Fruit fly (Drosophila melanogaster) whole organism: Measurements from ENCODE around the gene opa.

Experiments
- CG8478 ChIP-seq: fragments of >200 bp; optimal IDR thresholded peaks from 2 replicates; lab custom pipeline; 2018; ENCODE audit warnings: inconsistent platforms
- Dll ChIP-seq: fragments of >200 bp; optimal IDR thresholded peaks from 2 replicates; lab custom pipeline; 2017
- EcR ChIP-seq, 2 experiments: fragments of >200 bp; optimal IDR thresholded peaks; 2 replicates each; lab custom pipeline; 2017; ENCODE audit warnings: missing biosample characterization in 2 of 2, missing genetic modification characterization in 2 of 2, missing genetic modification reagents in 2 of 2
- pan ChIP-seq: fragments of >200 bp; optimal IDR thresholded peaks from 2 replicates; lab custom pipeline; 2017
- psq ChIP-seq: fragments of >200 bp; optimal IDR thresholded peaks from 2 replicates; lab custom pipeline; 2017
- usp ChIP-seq: fragments of >200 bp; optimal IDR thresholded peaks from 2 replicates; lab custom pipeline; 2017; ENCODE audit warnings: missing biosample characterization, missing genetic modification characterization, mixed read lengths

DNA sequence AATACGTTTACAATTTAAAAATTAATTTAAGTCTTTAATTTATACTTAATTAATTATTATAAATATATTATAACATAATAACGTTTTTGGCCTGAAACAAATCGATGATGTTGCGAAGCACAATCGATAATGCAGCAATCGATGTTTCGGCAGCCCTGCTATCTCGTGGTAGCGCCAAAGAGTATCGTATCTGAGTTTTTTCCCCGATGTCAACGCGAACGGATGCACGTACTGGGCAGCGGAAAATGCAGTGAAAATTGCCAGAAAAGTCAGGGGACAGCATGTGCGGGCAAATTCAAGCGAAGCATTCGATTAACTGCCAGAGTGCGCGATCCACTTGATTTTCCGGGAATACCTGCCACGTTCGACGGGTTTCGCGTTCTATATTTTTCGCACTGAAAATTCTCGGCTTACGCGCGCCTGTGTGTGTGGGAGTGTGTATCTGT, 57.8 kb downstream of the opa start, which contains the start of gene Cdep:
- TF ChIP-seq psq (lab: Kevin White, UChicago): no peak
- TF ChIP-seq usp: no peak
- TF ChIP-seq pan: no peak
- TF ChIP-seq EcR (GFP tag; optimal IDR thresholded peaks at IDR 0.05; lab: Kevin White, UChicago): no peak
- no peak for TF ChIP-seq CG8478 (lab: Kevin White, UChicago)
- TF ChIP-seq Dll (lab: Kevin White, UChicago): no peak
